Fruit fly (Drosophila melanogaster) whole organism, embryonic: ENCODE data around the gene CG33702.

Source experiments
- ATbp ChIP-seq: fragments of 200-800 bp; sonication (Bioruptor generic); optimal IDR thresholded peaks from 2 replicates; lab custom pipeline; 2017; ENCODE audit warnings: missing biosample characterization, mild to moderate bottlenecking, missing genetic modification characterization, missing genetic modification reagents
- Blimp-1 ChIP-seq: fragments of 200-800 bp; sonication (Bioruptor generic); optimal IDR thresholded peaks from 3 replicates; lab custom pipeline; 2018; ENCODE audit warnings: missing biosample characterization, missing genetic modification characterization, mild to moderate bottlenecking, moderate library complexity, missing genetic modification reagents
- BtbVII ChIP-seq: fragments of 200-800 bp; sonication (Bioruptor generic); optimal IDR thresholded peaks from 3 replicates; lab custom pipeline; 2017; ENCODE audit warnings: missing biosample characterization, mild to moderate bottlenecking, missing genetic modification characterization
- CG1024 ChIP-seq: fragments of 200-800 bp; sonication (Bioruptor generic); IDR thresholded peaks from 2 replicates; pipeline ENCODE4 v1.3.6; 2022; ENCODE audit warnings: missing biosample characterization, missing genetic modification characterization
- CG11093 ChIP-seq: fragments of 200-800 bp; sonication (Bioruptor generic); IDR thresholded peaks from 3 replicates; pipeline ENCODE4 v1.3.6; 2022; ENCODE audit warnings: missing biosample characterization, missing genetic modification characterization
- CG12071 ChIP-seq: fragments of 200-800 bp; sonication (Bioruptor generic); optimal IDR thresholded peaks from 3 replicates; lab custom pipeline; 2018; ENCODE audit warnings: missing biosample characterization, mild to moderate bottlenecking, missing genetic modification characterization
- CG12155 ChIP-seq: fragments of 200-800 bp; sonication (Bioruptor generic); optimal IDR thresholded peaks from 3 replicates; lab custom pipeline; 2016; ENCODE audit warnings: missing biosample characterization, missing genetic modification characterization
- CG13123 ChIP-seq: fragments of 200-800 bp; sonication (Bioruptor generic); optimal IDR thresholded peaks from 2 replicates; lab custom pipeline; 2016; ENCODE audit warnings: missing biosample characterization, missing genetic modification characterization
- CG16815 ChIP-seq: fragments of 200-800 bp; sonication (Bioruptor generic); optimal IDR thresholded peaks from 3 replicates; lab custom pipeline; 2017; ENCODE audit warnings: missing biosample characterization, mild to moderate bottlenecking, missing genetic modification characterization
- CG1792 ChIP-seq: fragments of 200-800 bp; sonication (Bioruptor generic); optimal IDR thresholded peaks from 2 replicates; lab custom pipeline; 2016; ENCODE audit warnings: missing biosample characterization, missing genetic modification characterization
- CG18619 ChIP-seq: fragments of 200-800 bp; sonication (Bioruptor generic); optimal IDR thresholded peaks from 3 replicates; lab custom pipeline; 2017; ENCODE audit warnings: missing biosample characterization, mild to moderate bottlenecking, missing genetic modification characterization
- CG32772 ChIP-seq: fragments of 200-800 bp; sonication (Bioruptor generic); IDR thresholded peaks from 2 replicates; pipeline ENCODE4 v1.3.6; 2022; ENCODE audit warnings: missing biosample characterization, missing genetic modification characterization
- CG3407 ChIP-seq: fragments of 200-800 bp; sonication (Bioruptor generic); optimal IDR thresholded peaks from 2 replicates; lab custom pipeline; 2018; ENCODE audit warnings: missing biosample characterization, mild to moderate bottlenecking, missing genetic modification characterization
- CG3838 ChIP-seq: fragments of 200-800 bp; sonication (Bioruptor generic); optimal IDR thresholded peaks from 3 replicates; lab custom pipeline; 2016; ENCODE audit warnings: missing biosample characterization, missing genetic modification characterization
- CG4360 ChIP-seq: fragments of 200-800 bp; sonication (Bioruptor generic); IDR thresholded peaks from 2 replicates; pipeline ENCODE4 v1.3.6; 2022; ENCODE audit warnings: missing biosample characterization, missing genetic modification characterization
- CG4617 ChIP-seq: fragments of 200-800 bp; sonication (Bioruptor generic); optimal IDR thresholded peaks from 3 replicates; lab custom pipeline; 2016; ENCODE audit warnings: missing biosample characterization, missing genetic modification characterization, borderline replicate concordance
- CG5953 ChIP-seq: fragments of 200-800 bp; sonication (Bioruptor generic); IDR thresholded peaks from 2 replicates; pipeline ENCODE4 v1.3.6; 2022; ENCODE audit warnings: missing biosample characterization, missing genetic modification characterization
- CG6689 ChIP-seq: fragments of 200-800 bp; sonication (Bioruptor generic); IDR thresholded peaks from 2 replicates; pipeline ENCODE4 v1.3.6; 2022; ENCODE audit warnings: missing biosample characterization, missing genetic modification characterization
- CG6854 ChIP-seq: fragments of 200-800 bp; sonication (Bioruptor generic); optimal IDR thresholded peaks from 3 replicates; lab custom pipeline; 2017; ENCODE audit warnings: missing biosample characterization, mild to moderate bottlenecking, missing genetic modification characterization
- CG9876 ChIP-seq: fragments of 200-800 bp; sonication (Bioruptor generic); optimal IDR thresholded peaks from 2 replicates; lab custom pipeline; 2016; ENCODE audit warnings: missing biosample characterization, missing genetic modification characterization
- Chrac-16 ChIP-seq: fragments of 200-800 bp; sonication (Bioruptor generic); optimal IDR thresholded peaks from 3 replicates; lab custom pipeline; 2016; ENCODE audit warnings: missing biosample characterization, missing genetic modification characterization
- CkIIα-i1 ChIP-seq: fragments of 200-800 bp; sonication (Bioruptor generic); IDR thresholded peaks from 2 replicates; pipeline ENCODE4 v1.3.6; 2022; ENCODE audit warnings: missing biosample characterization, missing genetic modification characterization
- D19A ChIP-seq: fragments of 200-800 bp; optimal IDR thresholded peaks from 3 replicates; lab custom pipeline; 2019; ENCODE audit warnings: missing biosample characterization, mild to moderate bottlenecking, missing genetic modification characterization, moderate library complexity
- Dad ChIP-seq: fragments of 200-800 bp; sonication (Bioruptor generic); optimal IDR thresholded peaks from 3 replicates; lab custom pipeline; 2016; ENCODE audit warnings: missing biosample characterization, missing genetic modification characterization
- HLH54F ChIP-seq: fragments of 200-800 bp; sonication (Bioruptor generic); optimal IDR thresholded peaks from 3 replicates; lab custom pipeline; 2016; ENCODE audit warnings: missing biosample characterization, missing genetic modification characterization
- HLHmδ ChIP-seq: fragments of 200-800 bp; sonication (Bioruptor generic); optimal IDR thresholded peaks from 2 replicates; lab custom pipeline; 2018; ENCODE audit warnings: missing biosample characterization, mild to moderate bottlenecking, missing genetic modification characterization, moderate library complexity
- Lim3 ChIP-seq: fragments of 200-800 bp; sonication (Bioruptor generic); IDR thresholded peaks from 2 replicates; pipeline ENCODE4 v1.3.6; 2022; ENCODE audit warnings: missing biosample characterization, missing genetic modification characterization
- MBD-R2 ChIP-seq: fragments of 200-800 bp; sonication (Bioruptor generic); IDR thresholded peaks from 2 replicates; pipeline ENCODE4 v1.3.6; 2022; ENCODE audit warnings: missing biosample characterization, missing genetic modification characterization
- Nf-YA ChIP-seq: fragments of 200-800 bp; sonication (Bioruptor generic); IDR thresholded peaks from 2 replicates; pipeline ENCODE4 v1.3.6; 2022; ENCODE audit warnings: missing biosample characterization, missing genetic modification characterization
- Nf-YB ChIP-seq: fragments of 200-800 bp; sonication (Bioruptor generic); optimal IDR thresholded peaks from 3 replicates; lab custom pipeline; 2019; ENCODE audit warnings: missing biosample characterization, mild to moderate bottlenecking, missing genetic modification characterization, moderate library complexity
- Ptx1 ChIP-seq: fragments of 200-800 bp; sonication (Bioruptor generic); IDR thresholded peaks from 2 replicates; pipeline ENCODE4 v1.3.6; 2022; ENCODE audit warnings: missing biosample characterization, missing genetic modification characterization
- Sin3A ChIP-seq: fragments of >200 bp; optimal IDR thresholded peaks from 2 replicates; lab custom pipeline; 2018
- Sry-β ChIP-seq: fragments of 200-800 bp; sonication (Bioruptor generic); optimal IDR thresholded peaks from 2 replicates; lab custom pipeline; 2018; ENCODE audit warnings: missing biosample characterization, mild to moderate bottlenecking, missing genetic modification characterization, moderate library complexity
- Stat92E ChIP-seq, 3 experiments: fragments of >200 bp in 2 of 3; fragments of 200-800 bp in 1 of 3; sonication (Bioruptor generic) in 1 of 3; optimal IDR thresholded peaks; 2 replicates each; lab custom pipeline; 2017 to 2019; ENCODE audit warnings: missing biosample characterization in 3 of 3, missing genetic modification characterization in 3 of 3, mild to moderate bottlenecking in 1 of 3, moderate library complexity in 1 of 3
- crc ChIP-seq: fragments of 200-800 bp; sonication (Bioruptor generic); optimal IDR thresholded peaks from 2 replicates; lab custom pipeline; 2016; ENCODE audit warnings: missing biosample characterization, missing genetic modification characterization
- crol ChIP-seq: fragments of 200-800 bp; sonication (Bioruptor generic); IDR thresholded peaks from 2 replicates; pipeline ENCODE4 v1.3.6; 2022; ENCODE audit warnings: missing biosample characterization, missing genetic modification characterization
- dm ChIP-seq: fragments of 200-800 bp; sonication (Bioruptor generic); optimal IDR thresholded peaks from 3 replicates; lab custom pipeline; 2016; ENCODE audit warnings: missing biosample characterization, missing genetic modification characterization
- dpn ChIP-seq, 2 experiments: fragments of 200-800 bp; sonication (Bioruptor generic); optimal IDR thresholded peaks; 3 replicates each; lab custom pipeline; 2016; ENCODE audit warnings: missing biosample characterization in 2 of 2, missing genetic modification characterization in 2 of 2
- ftz-f1 ChIP-seq: fragments of 200-800 bp; sonication (Bioruptor generic); optimal IDR thresholded peaks from 2 replicates; lab custom pipeline; 2016; ENCODE audit warnings: missing biosample characterization, missing genetic modification characterization
- grau ChIP-seq: fragments of 200-800 bp; optimal IDR thresholded peaks from 3 replicates; lab custom pipeline; 2019; ENCODE audit warnings: missing biosample characterization, mild to moderate bottlenecking, missing genetic modification characterization, moderate library complexity
- ind ChIP-seq: fragments of 200-800 bp; sonication (Bioruptor generic); optimal IDR thresholded peaks from 3 replicates; lab custom pipeline; 2016; ENCODE audit warnings: missing biosample characterization, missing genetic modification characterization
- insv ChIP-seq, 2 experiments: fragments of 200-800 bp; sonication (Bioruptor generic); optimal IDR thresholded peaks; 3 replicates each; lab custom pipeline; 2016 to 2018; ENCODE audit warnings: missing biosample characterization in 2 of 2, missing genetic modification characterization in 2 of 2
- jing ChIP-seq: fragments of 200-800 bp; sonication (Bioruptor generic); optimal IDR thresholded peaks from 2 replicates; lab custom pipeline; 2018; ENCODE audit warnings: missing biosample characterization, mild to moderate bottlenecking, missing genetic modification characterization
- luna ChIP-seq: fragments of 200-800 bp; sonication (Bioruptor generic); optimal IDR thresholded peaks from 2 replicates; lab custom pipeline; 2016; ENCODE audit warnings: missing biosample characterization, missing genetic modification characterization
- mirr ChIP-seq: fragments of 200-800 bp; sonication (Bioruptor generic); optimal IDR thresholded peaks from 3 replicates; lab custom pipeline; 2018; ENCODE audit warnings: missing biosample characterization, mild to moderate bottlenecking, missing genetic modification characterization
- nmo ChIP-seq: fragments of 200-800 bp; sonication (Bioruptor generic); optimal IDR thresholded peaks from 2 replicates; lab custom pipeline; 2018; ENCODE audit warnings: missing biosample characterization, mild to moderate bottlenecking, missing genetic modification characterization, moderate library complexity
- onecut ChIP-seq: fragments of 200-800 bp; sonication (Bioruptor generic); IDR thresholded peaks from 2 replicates; pipeline ENCODE4 v1.3.6; 2022; ENCODE audit warnings: missing biosample characterization, missing genetic modification characterization
- pho ChIP-seq: fragments of 200-800 bp; sonication (Bioruptor generic); optimal IDR thresholded peaks from 2 replicates; lab custom pipeline; 2016; ENCODE audit warnings: missing biosample characterization, missing genetic modification characterization
- sob ChIP-seq: fragments of 200-800 bp; sonication (Bioruptor generic); IDR thresholded peaks from 2 replicates; pipeline ENCODE4 v1.3.6; 2022; ENCODE audit warnings: missing biosample characterization, missing genetic modification characterization
- twi ChIP-seq: fragments of 200-800 bp; optimal IDR thresholded peaks from 2 replicates; lab custom pipeline; 2019; ENCODE audit warnings: missing biosample characterization, mild to moderate bottlenecking, missing genetic modification characterization, moderate library complexity
- unc-4 ChIP-seq: fragments of 200-800 bp; sonication (Bioruptor generic); IDR thresholded peaks from 2 replicates; pipeline ENCODE4 v1.3.6; 2022; ENCODE audit warnings: missing biosample characterization, missing genetic modification characterization; ENCODE audit not compliant: partially characterized antibody
- wor ChIP-seq: fragments of 200-800 bp; sonication (Bioruptor generic); IDR thresholded peaks from 2 replicates; pipeline ENCODE4 v1.3.6; 2022; ENCODE audit warnings: missing biosample characterization, missing genetic modification characterization

The CG33702 gene

dm6 chr3L:9476829-9477228, 36.4 kb downstream of the CG33702 start, which contains the start of the genes Uch-L5 and Jarid2 (continued):
- TF ChIP-seq crol (GFP tag; lab: Robert Waterston, UW) (no peak), CG3407 (GFP tag; lab: Kevin White, UChicago) (peak; percentile 22), CG11093 (GFP tag; lab: Robert Waterston, UW) (no peak), D19A (tag; lab: Kevin White, UChicago) (no peak), Lim3 (GFP tag; lab: Robert Waterston, UW) (no peak), Nf-YA (GFP tag; lab: Robert Waterston, UW) (no peak), Dad (peak; percentile 51), CG16815 (no peak), unc-4 (GFP tag; lab: Robert Waterston, UW) (0 out of 2 replicates have a peak, but pooled peaks have one; percentile 17), CG1024 (GFP tag; lab: Robert Waterston, UW) (no peak), CG4617 (GFP tag; lab: Kevin White, UChicago) (peak; percentile 97), HLH54F (GFP tag; lab: Kevin White, UChicago) (peak; percentile 70), dm (peak; percentile 81), CG4360 (GFP tag; lab: Robert Waterston, UW) (peak; percentile 12), sob (GFP tag; lab: Robert Waterston, UW) (peak; percentile 55), Sin3A (lab: Kevin White, UChicago) (peak; percentile 79), CG18619 (peak; percentile 6), nmo (GFP tag; lab: Kevin White, UChicago) (peak; percentile 57), CG3838 (GFP tag; lab: Kevin White, UChicago) (no peak), HLHmδ (peak; percentile 24), CkIIα-i1 (GFP tag; lab: Robert Waterston, UW) (no peak), CG32772 (GFP tag; lab: Robert Waterston, UW) (peak; percentile 31; the same call in 1 of the 2 replicates), Nf-YB (peak; percentile 48), ATbp (GFP tag; lab: Kevin White, UChicago) (no peak), luna (no peak), mirr (peak; percentile 61), CG9876 (peak; percentile 9), CG13123 (peak; percentile 41), BtbVII (GFP tag; lab: Kevin White, UChicago) (no peak), Blimp-1 (no peak), Ptx1 (GFP tag; lab: Robert Waterston, UW) (0 out of 2 replicates have a peak, but pooled peaks have one; percentile 23), dpn (GFP tag; optimal IDR thresholded peaks at IDR 0.05; lab: Kevin White, UChicago) (peak; percentile 33 to 57), crc (GFP tag; lab: Kevin White, UChicago) (peak; percentile 39), ind (peak; percentile 63), CG1792 (GFP tag; lab: Kevin White, UChicago) (no peak), CG6689 (no peak), Stat92E (GFP tag; optimal IDR thresholded peaks at IDR 0.05; lab: Kevin White, UChicago) (peak in 1 of 3 experiments; percentile 42), ftz-f1 (GFP tag; lab: Kevin White, UChicago) (no peak), CG12071 (GFP tag; lab: Kevin White, UChicago) (no peak), CG12155 (GFP tag; lab: Kevin White, UChicago) (peak; percentile 45), jing (GFP tag; lab: Kevin White, UChicago) (no peak), insv (GFP tag; optimal IDR thresholded peaks at IDR 0.05; lab: Kevin White, UChicago) (peak in 1 of 2 experiments; percentile 37), wor (GFP tag; lab: Robert Waterston, UW) (no peak), twi (tag; lab: Kevin White, UChicago) (peak; percentile 25), grau (tag; lab: Kevin White, UChicago) (peak; percentile 43), CG5953 (GFP tag; lab: Robert Waterston, UW) (no peak), onecut (peak; percentile 31), Chrac-16 (peak; percentile 32), CG6854 (GFP tag; lab: Kevin White, UChicago) (no peak), Sry-β (GFP tag; lab: Kevin White, UChicago) (peak; percentile 31), pho (GFP tag; lab: Kevin White, UChicago) (peak; percentile 51), MBD-R2 (GFP tag; lab: Robert Waterston, UW) (peak; percentile 95)
